Worm (Caenorhabditis elegans) whole organism, mixed stage, embryonic: ENCODE measurements around the gene K02F6.7.

Source experiments
- M03D4.4 ChIP-seq: sonication (generic microtip); optimal IDR thresholded peaks from 2 replicates; lab custom pipeline; 2017; ENCODE audit warnings: mild to moderate bottlenecking, missing genetic modification characterization, missing compliant biosample characterization
- ceh-39 ChIP-seq: fragments of 150-350 bp; optimal IDR thresholded peaks from 2 replicates; lab custom pipeline; 2014; ENCODE audit warnings: missing biosample characterization, missing genetic modification characterization
- ceh-43 ChIP-seq: fragments of 200-800 bp; sonication (Bioruptor generic); optimal IDR thresholded peaks from 2 replicates; lab custom pipeline; 2018; ENCODE audit warnings: mild to moderate bottlenecking, missing genetic modification characterization, moderate library complexity, missing compliant biosample characterization
- ceh-83 ChIP-seq: fragments of 200-800 bp; sonication (Bioruptor generic); optimal IDR thresholded peaks from 2 replicates; lab custom pipeline; 2018; ENCODE audit warnings: mild to moderate bottlenecking, missing genetic modification characterization, missing compliant biosample characterization
- ces-1 ChIP-seq: fragments of 150-350 bp; optimal IDR thresholded peaks from 2 replicates; lab custom pipeline; 2014; ENCODE audit warnings: missing biosample characterization, missing genetic modification reagents, missing genetic modification characterization
- cnd-1 ChIP-seq: fragments of 200-800 bp; sonication (Bioruptor generic); optimal IDR thresholded peaks from 2 replicates; lab custom pipeline; 2018; ENCODE audit warnings: mild to moderate bottlenecking, missing genetic modification characterization, missing compliant biosample characterization
- drap-1 ChIP-seq: fragments of 200-800 bp; sonication (Bioruptor generic); optimal IDR thresholded peaks from 3 replicates; lab custom pipeline; 2018; ENCODE audit warnings: mild to moderate bottlenecking, missing genetic modification characterization, missing compliant biosample characterization
- elt-1 ChIP-seq: sonication (generic microtip); optimal IDR thresholded peaks from 2 replicates; lab custom pipeline; 2017; ENCODE audit warnings: missing genetic modification characterization, mild to moderate bottlenecking, missing compliant biosample characterization, antibody characterized with exemption, moderate library complexity, borderline replicate concordance; ENCODE audit not compliant: insufficient read depth
- ham-2 ChIP-seq: fragments of 200-800 bp; sonication (Bioruptor generic); optimal IDR thresholded peaks from 2 replicates; lab custom pipeline; 2018; ENCODE audit warnings: mild to moderate bottlenecking, missing genetic modification characterization, missing compliant biosample characterization
- hlh-1 ChIP-seq: fragments of 150-350 bp; optimal IDR thresholded peaks from 2 replicates; lab custom pipeline; 2014; ENCODE audit warnings: missing biosample characterization, missing genetic modification reagents, missing genetic modification characterization
- lin-13 ChIP-seq: fragments of 150-350 bp; optimal IDR thresholded peaks from 2 replicates; lab custom pipeline; 2014; ENCODE audit warnings: missing biosample characterization, missing genetic modification characterization
- lin-32 ChIP-seq: fragments of 200-800 bp; sonication (Bioruptor generic); optimal IDR thresholded peaks from 2 replicates; lab custom pipeline; 2018; ENCODE audit warnings: mild to moderate bottlenecking, missing genetic modification characterization, missing compliant biosample characterization
- lsy-2 ChIP-seq: fragments of 150-350 bp; optimal IDR thresholded peaks from 2 replicates; lab custom pipeline; 2014; ENCODE audit warnings: missing biosample characterization, missing genetic modification characterization
- mab-5 ChIP-seq: fragments of 150-350 bp; optimal IDR thresholded peaks from 2 replicates; lab custom pipeline; 2014; ENCODE audit warnings: missing biosample characterization, missing genetic modification characterization
- mep-1 ChIP-seq: fragments of 150-350 bp; optimal IDR thresholded peaks from 2 replicates; lab custom pipeline; 2017; ENCODE audit warnings: missing biosample characterization, missing genetic modification reagents, missing genetic modification characterization, inconsistent platforms
- mls-2 ChIP-seq: sonication (generic microtip); optimal IDR thresholded peaks from 2 replicates; lab custom pipeline; 2016; ENCODE audit warnings: mild to moderate bottlenecking, missing genetic modification characterization, moderate library complexity, missing compliant biosample characterization
- nhr-12 ChIP-seq: fragments of 150-350 bp; optimal IDR thresholded peaks from 2 replicates; lab custom pipeline; 2014; ENCODE audit warnings: missing biosample characterization, missing genetic modification characterization
- nhr-237 ChIP-seq: fragments of 150-350 bp; optimal IDR thresholded peaks from 2 replicates; lab custom pipeline; 2014; ENCODE audit warnings: missing biosample characterization, missing genetic modification characterization
- nhr-28 ChIP-seq: fragments of 150-350 bp; optimal IDR thresholded peaks from 2 replicates; lab custom pipeline; 2014; ENCODE audit warnings: missing biosample characterization, missing genetic modification characterization
- pha-4 ChIP-seq: fragments of 150-350 bp; optimal IDR thresholded peaks from 2 replicates; lab custom pipeline; 2018; ENCODE audit warnings: missing biosample characterization, missing genetic modification reagents, missing genetic modification characterization
- sem-2 ChIP-seq: fragments of 200-800 bp; sonication (Bioruptor generic); optimal IDR thresholded peaks from 2 replicates; lab custom pipeline; 2018; ENCODE audit warnings: mild to moderate bottlenecking, missing genetic modification characterization, missing compliant biosample characterization
- tbx-8 ChIP-seq: fragments of 200-800 bp; sonication (Bioruptor generic); optimal IDR thresholded peaks from 2 replicates; lab custom pipeline; 2018; ENCODE audit warnings: mild to moderate bottlenecking, missing genetic modification characterization, moderate library complexity, missing compliant biosample characterization
- unc-120 ChIP-seq: sonication (generic microtip); optimal IDR thresholded peaks from 2 replicates; lab custom pipeline; 2017; ENCODE audit warnings: missing genetic modification characterization, missing compliant biosample characterization; ENCODE audit not compliant: poor library complexity, severe bottlenecking
- unc-39 ChIP-seq: fragments of 150-350 bp; optimal IDR thresholded peaks from 2 replicates; lab custom pipeline; 2014; ENCODE audit warnings: missing biosample characterization, missing genetic modification characterization
- zip-8 ChIP-seq: fragments of 150-350 bp; optimal IDR thresholded peaks from 2 replicates; lab custom pipeline; 2014; ENCODE audit warnings: missing biosample characterization, missing genetic modification characterization
- ztf-11 ChIP-seq: fragments of 150-350 bp; optimal IDR thresholded peaks from 2 replicates; lab custom pipeline; 2014; ENCODE audit warnings: missing biosample characterization, missing genetic modification characterization

K02F6.7 gene

ce11 chrII:2526887-2527286, 10.8 kb downstream of the K02F6.7 start:
- TF ChIP-seq ham-2 (peak; percentile 12), hlh-1 (tag; lab: Kevin White, UChicago) (no peak), ztf-11 (tag; lab: Kevin White, UChicago) (no peak), drap-1 (no peak)

ce11 chrII:2525652-2526051, 12.0 kb downstream of the K02F6.7 start:
- TF ChIP-seq ceh-43 (GFP tag; lab: Kevin White, UChicago), result no peak
- no peak for TF ChIP-seq ces-1
- no peak for TF ChIP-seq ztf-11 (tag; lab: Kevin White, UChicago)
- no peak for TF ChIP-seq ceh-39
- TF ChIP-seq ham-2, result peak; percentile 14

- TF ChIP-seq unc-120 (tag; lab: Kevin White, UChicago), result no peak
- TF ChIP-seq ztf-11 (tag; lab: Kevin White, UChicago), result no peak
- no peak for TF ChIP-seq lin-13 (tag; lab: Kevin White, UChicago)
- TF ChIP-seq M03D4.4, result no peak
- TF ChIP-seq ceh-39, result no peak
- TF ChIP-seq zip-8, result no peak
- no peak for TF ChIP-seq ceh-83 (GFP tag; lab: Kevin White, UChicago)
- TF ChIP-seq sem-2 (GFP tag; lab: Kevin White, UChicago), result no peak
- no peak for TF ChIP-seq ces-1
- TF ChIP-seq mls-2 (tag; lab: Kevin White, UChicago), result no peak
- no peak for TF ChIP-seq ceh-43 (GFP tag; lab: Kevin White, UChicago)
- TF ChIP-seq tbx-8, result no peak
- no peak for TF ChIP-seq cnd-1 (tag; lab: Kevin White, UChicago)
- TF ChIP-seq pha-4 (tag; lab: Kevin White, UChicago), result no peak
- no peak for TF ChIP-seq hlh-1 (tag; lab: Kevin White, UChicago)
Measured at ce11 chrII:2521960-2522359, 15.7 kb downstream of the K02F6.7 start, which contains the start of gene bath-13. Gene bath-13, minus strand, starts transcription at chrII:2522060.

DNA sequence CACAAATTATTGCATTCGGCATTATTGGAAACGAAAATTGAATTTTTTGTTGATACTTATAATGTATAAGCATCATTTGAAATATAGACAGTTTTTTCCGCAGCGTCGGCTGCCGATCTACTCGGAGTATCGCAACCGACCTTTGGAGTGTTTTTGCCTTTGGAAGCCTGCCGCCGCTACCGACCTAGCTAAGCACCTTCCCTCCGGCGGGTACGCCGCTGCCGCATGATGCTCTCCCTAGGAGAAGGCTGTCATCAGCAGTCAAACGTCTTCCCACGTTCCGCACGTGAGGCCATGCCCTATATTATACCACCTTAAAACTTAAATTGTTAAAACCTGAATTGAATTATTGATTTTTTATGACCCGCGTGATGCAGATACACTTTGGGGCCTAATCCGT, 19.2 kb downstream of the K02F6.7 start:
- no peak for TF ChIP-seq mls-2 (tag; lab: Kevin White, UChicago)
- TF ChIP-seq lsy-2, result no peak
- TF ChIP-seq nhr-237, result no peak
- TF ChIP-seq unc-39 (tag; lab: Kevin White, UChicago), result no peak

DNA sequence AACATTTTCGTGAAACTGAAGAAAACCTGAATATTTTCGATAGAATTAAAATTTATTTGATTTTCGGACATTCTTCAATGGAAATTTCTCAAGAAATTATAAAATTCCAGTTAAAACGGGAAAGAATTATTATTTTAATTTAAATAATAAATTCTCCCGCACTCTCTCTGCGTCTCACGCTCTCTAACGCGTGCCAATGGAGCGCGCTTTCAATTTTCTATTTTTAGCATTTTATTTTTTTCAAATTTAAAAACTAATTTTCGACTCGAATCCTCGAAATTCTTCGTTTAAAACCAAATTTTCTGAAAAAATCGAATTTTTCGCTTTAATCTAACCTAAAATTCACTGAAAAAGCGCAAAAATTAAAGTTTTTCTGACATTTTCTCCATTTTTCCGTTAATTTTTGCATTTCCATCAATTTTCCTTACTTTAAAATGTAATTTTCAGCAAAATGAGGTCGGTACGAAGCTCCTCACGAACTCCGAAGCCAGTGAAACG, 33.2 kb downstream of the K02F6.7 start, which contains the start of gene gbas-1:
gbas-1 (plus strand) TSS at position 448 of the 498 bp plus-strand sequence.
- TF ChIP-seq ces-1 (peak; percentile 34), nhr-237 (peak; percentile 2), mab-5 (tag; lab: Kevin White, UChicago) (no peak), pha-4 (tag; lab: Kevin White, UChicago) (no peak), unc-120 (tag; lab: Kevin White, UChicago) (peak; percentile 99), lin-32 (no peak), cnd-1 (tag; lab: Kevin White, UChicago) (no peak), nhr-12 (tag; lab: Kevin White, UChicago) (no peak)
- TF ChIP-seq, all 35 proteins: peak for 3

ce11 chrII:2503703-2504430, 33.8 kb downstream of the K02F6.7 start:
- peak; percentile 44 for TF ChIP-seq lsy-2
- no peak for TF ChIP-seq mep-1 (tag; lab: Kevin White, UChicago)
- TF ChIP-seq nhr-28 (tag; lab: Kevin White, UChicago), result no peak
- no peak for TF ChIP-seq cnd-1 (tag; lab: Kevin White, UChicago)
- no peak for TF ChIP-seq elt-1 (tag; lab: Kevin White, UChicago)

- TF ChIP-seq hlh-1 (tag; lab: Kevin White, UChicago) (peak; percentile 64), drap-1 (no peak)
Measured at ce11 chrII:2488386-2488785, 49.3 kb downstream of the K02F6.7 start, which contains the start of gene F53G2.1. Gene F53G2.1, plus strand, starts transcription at chrII:2488686.
